Fruit fly (Drosophila melanogaster): Measurements from ENCODE around the gene Arfrp1.

Gene Arfrp1

dm6 chrX:9075641-9076324, 31.1 kb upstream of the Arfrp1 start (continued):
- TF ChIP-seq CG30431 (GFP tag; optimal IDR thresholded peaks at IDR 0.05) (no peak), tap (tag; optimal IDR thresholded peaks at IDR 0.05) (no peak), CHES-1-like (GFP tag; optimal IDR thresholded peaks at IDR 0.05) (no peak), CG8765 (GFP tag; IDR thresholded peaks at IDR 0.05) (no peak), CkIIα-i1 (GFP tag; IDR thresholded peaks at IDR 0.05) (no peak), CG8089 (GFP tag; optimal IDR thresholded peaks at IDR 0.05) (no peak), sens-2 (GFP tag; IDR thresholded peaks at IDR 0.05) (no peak), CoRest (tag; optimal IDR thresholded peaks at IDR 0.05) (peak; percentile 15), sob (GFP tag; IDR thresholded peaks at IDR 0.05) (no peak), rib (GFP tag; IDR thresholded peaks at IDR 0.05) (no peak), nom (GFP tag; optimal IDR thresholded peaks at IDR 0.05) (peak; percentile 62), CG13894 (tag; optimal IDR thresholded peaks at IDR 0.05) (no peak), Stat92E (GFP tag; optimal IDR thresholded peaks at IDR 0.05) (no peak), H2.0 (GFP tag; IDR thresholded peaks at IDR 0.05) (0 out of 2 replicates have a peak, but pooled peaks have one; percentile 11), Tbp (GFP tag; optimal IDR thresholded peaks at IDR 0.05) (no peak), TFAM (GFP tag; optimal IDR thresholded peaks at IDR 0.05) (no peak), PHDP (tag; optimal IDR thresholded peaks at IDR 0.05) (no peak), Blimp-1 (GFP tag; optimal IDR thresholded peaks at IDR 0.05) (peak; percentile 26), CG30020 (tag; optimal IDR thresholded peaks at IDR 0.05) (no peak), Lim3 (GFP tag; IDR thresholded peaks at IDR 0.05) (no peak), Neu2 (GFP tag; optimal IDR thresholded peaks at IDR 0.05; ENCODE audit: borderline replicate concordance) (no peak), NK7.1 (GFP tag; optimal IDR thresholded peaks at IDR 0.05) (no peak), eyg (GFP tag; optimal IDR thresholded peaks at IDR 0.05) (no peak), HHEX (GFP tag; optimal IDR thresholded peaks at IDR 0.05) (no peak), cad (GFP tag; optimal IDR thresholded peaks at IDR 0.05) (no peak), Doc2 (GFP tag; IDR thresholded peaks at IDR 0.05) (no peak), Hsf (GFP tag; optimal IDR thresholded peaks at IDR 0.05) (no peak), CG9876 (GFP tag; optimal IDR thresholded peaks at IDR 0.05) (no peak), shn (GFP tag; optimal IDR thresholded peaks at IDR 0.05) (no peak), Ets65A (GFP tag) (no peak), repo (GFP tag; optimal IDR thresholded peaks at IDR 0.05) (no peak), phol (tag; optimal IDR thresholded peaks at IDR 0.05) (peak; percentile 36), vnd (GFP tag; IDR thresholded peaks at IDR 0.05; ENCODE audit: partially characterized antibody) (no peak), jing (GFP tag; optimal IDR thresholded peaks at IDR 0.05) (no peak), CG2889 (GFP tag; IDR thresholded peaks at IDR 0.05) (no peak), ro (GFP tag; IDR thresholded peaks at IDR 0.05) (no peak), nmo (GFP tag; optimal IDR thresholded peaks at IDR 0.05) (peak; percentile 47), CG5180 (GFP tag; optimal IDR thresholded peaks at IDR 0.05) (no peak), ara (GFP tag; IDR thresholded peaks at IDR 0.05) (no peak), CG12391 (tag; optimal IDR thresholded peaks at IDR 0.05) (peak; percentile 11), chm (GFP tag; IDR thresholded peaks at IDR 0.05) (no peak), Med (GFP tag) (peak; percentile 73), E2f2 (GFP tag; IDR thresholded peaks at IDR 0.05) (no peak), zfh2 (GFP tag; optimal IDR thresholded peaks at IDR 0.05) (no peak), CG17328 (GFP tag; IDR thresholded peaks at IDR 0.05) (no peak), insv (GFP tag; optimal IDR thresholded peaks at IDR 0.05) (no peak), aop (GFP tag; IDR thresholded peaks at IDR 0.05) (no peak), fd102C (GFP tag; optimal IDR thresholded peaks at IDR 0.05) (no peak), pita (GFP tag; optimal IDR thresholded peaks at IDR 0.05) (no peak), org-1 (GFP tag; optimal IDR thresholded peaks at IDR 0.05) (no peak), CG12299 (tag; optimal IDR thresholded peaks at IDR 0.05) (no peak)

Data from whole organism, embryonic.